Fruit fly (Drosophila melanogaster) whole organism, adult: Measurements from ENCODE around the gene Vajk3.

Experiments
- CG1620 ChIP-seq: fragments of 200-800 bp; sonication (Bioruptor generic); optimal IDR thresholded peaks from 2 replicates; lab custom pipeline; 2016; ENCODE audit warnings: missing biosample characterization, missing genetic modification characterization
- CG33017 ChIP-seq: fragments of 200-800 bp; sonication (Bioruptor generic); optimal IDR thresholded peaks from 2 replicates; lab custom pipeline; 2018; ENCODE audit warnings: missing biosample characterization, mild to moderate bottlenecking, missing genetic modification characterization, moderate library complexity
- bab1 ChIP-seq: fragments of 200-800 bp; sonication (Bioruptor generic); optimal IDR thresholded peaks from 3 replicates; lab custom pipeline; 2019; ENCODE audit warnings: missing biosample characterization, mild to moderate bottlenecking, missing genetic modification characterization, moderate library complexity
- tj ChIP-seq: fragments of 200-800 bp; sonication (Bioruptor generic); optimal IDR thresholded peaks from 3 replicates; lab custom pipeline; 2017; ENCODE audit warnings: missing biosample characterization, mild to moderate bottlenecking, missing genetic modification characterization, moderate library complexity
- toe ChIP-seq: fragments of 200-800 bp; sonication (Bioruptor generic); optimal IDR thresholded peaks from 2 replicates; lab custom pipeline; 2016; ENCODE audit warnings: missing biosample characterization, missing genetic modification characterization

- no peak for TF ChIP-seq toe
- TF ChIP-seq bab1 (GFP tag; lab: Kevin White, UChicago), result no peak
- no peak for TF ChIP-seq CG33017 (tag; lab: Kevin White, UChicago)
- no peak for TF ChIP-seq CG1620
- TF ChIP-seq tj (GFP tag; lab: Kevin White, UChicago), result no peak
These were observed 21.6 kb downstream of the Vajk3 start for dm6 chr2L:13925699-13926098.
